Fruit fly (Drosophila melanogaster) whole organism, embryonic: ENCODE measurements around the gene CG15449.
A peak's percentile ranks its signal among the peaks of the same experiment; 100 is the strongest.

Experiments
- Abd-B ChIP-seq: fragments of 200-800 bp; sonication (Bioruptor generic); optimal IDR thresholded peaks from 2 replicates; lab custom pipeline; 2018; ENCODE audit warnings: missing biosample characterization, mild to moderate bottlenecking, missing genetic modification characterization, moderate library complexity
- CG10462 ChIP-seq: fragments of 200-800 bp; sonication (Bioruptor generic); optimal IDR thresholded peaks from 2 replicates; lab custom pipeline; 2016; ENCODE audit warnings: missing biosample characterization, missing genetic modification characterization
- CG11504 ChIP-seq: fragments of 200-800 bp; sonication (Bioruptor generic); optimal IDR thresholded peaks from 3 replicates; lab custom pipeline; 2019; ENCODE audit warnings: missing biosample characterization, mild to moderate bottlenecking, missing genetic modification characterization, moderate library complexity
- CG12299 ChIP-seq: fragments of 200-800 bp; sonication (Bioruptor generic); optimal IDR thresholded peaks from 2 replicates; lab custom pipeline; 2018; ENCODE audit warnings: missing biosample characterization, mild to moderate bottlenecking, missing genetic modification characterization
- CG16779 ChIP-seq: fragments of 200-800 bp; sonication (Bioruptor generic); IDR thresholded peaks from 2 replicates; pipeline ENCODE4 v1.3.6; 2022; ENCODE audit warnings: missing biosample characterization, missing genetic modification characterization
- CG18262 ChIP-seq: fragments of 200-800 bp; optimal IDR thresholded peaks from 3 replicates; lab custom pipeline; 2019; ENCODE audit warnings: missing biosample characterization, mild to moderate bottlenecking, missing genetic modification characterization, moderate library complexity
- CG18476 ChIP-seq: fragments of 200-800 bp; sonication (Bioruptor generic); optimal IDR thresholded peaks from 2 replicates; lab custom pipeline; 2016; ENCODE audit warnings: missing biosample characterization, mild to moderate bottlenecking, missing genetic modification characterization
- CG18764 ChIP-seq: fragments of 200-800 bp; sonication (Bioruptor generic); optimal IDR thresholded peaks from 3 replicates; lab custom pipeline; 2016; ENCODE audit warnings: missing biosample characterization, missing genetic modification characterization
- CG2202 ChIP-seq: fragments of 200-800 bp; sonication (Bioruptor generic); optimal IDR thresholded peaks from 2 replicates; lab custom pipeline; 2018; ENCODE audit warnings: missing biosample characterization, mild to moderate bottlenecking, missing genetic modification characterization
- CG31224 ChIP-seq: fragments of 200-800 bp; sonication (Bioruptor generic); IDR thresholded peaks from 2 replicates; pipeline ENCODE4 v1.3.6; 2022; ENCODE audit warnings: missing biosample characterization, missing genetic modification characterization
- CG3726 ChIP-seq: fragments of 200-800 bp; sonication (Bioruptor generic); IDR thresholded peaks from 3 replicates; pipeline ENCODE4, ENCODE4 v1.3.6; 2022; ENCODE audit warnings: missing biosample characterization, missing genetic modification characterization
- CG3847 ChIP-seq: fragments of 200-800 bp; sonication (Bioruptor generic); IDR thresholded peaks from 2 replicates; pipeline ENCODE4 v1.3.6; 2022; ENCODE audit warnings: missing biosample characterization, missing genetic modification characterization
- CG5953 ChIP-seq: fragments of 200-800 bp; sonication (Bioruptor generic); IDR thresholded peaks from 2 replicates; pipeline ENCODE4 v1.3.6; 2022; ENCODE audit warnings: missing biosample characterization, missing genetic modification characterization
- CG6813 ChIP-seq: fragments of 200-800 bp; sonication (Bioruptor generic); optimal IDR thresholded peaks from 2 replicates; lab custom pipeline; 2017; ENCODE audit warnings: missing biosample characterization, missing genetic modification characterization, mild to moderate bottlenecking, moderate library complexity, missing genetic modification reagents
- CG9797 ChIP-seq: fragments of 200-800 bp; sonication (Bioruptor generic); optimal IDR thresholded peaks from 3 replicates; lab custom pipeline; 2018; ENCODE audit warnings: missing biosample characterization, mild to moderate bottlenecking, missing genetic modification characterization
- Dbx ChIP-seq: fragments of 200-800 bp; sonication (Bioruptor generic); IDR thresholded peaks from 3 replicates; pipeline ENCODE4 v1.3.6; 2022; ENCODE audit warnings: missing biosample characterization, missing genetic modification characterization
- Dll ChIP-seq: fragments of 200-800 bp; sonication (Bioruptor generic); IDR thresholded peaks from 4 replicates; pipeline ENCODE4 v1.3.6; 2022; ENCODE audit warnings: missing biosample characterization, missing genetic modification characterization; ENCODE audit not compliant: partially characterized antibody
- Drgx ChIP-seq: fragments of 200-800 bp; sonication (Bioruptor generic); IDR thresholded peaks from 2 replicates; pipeline ENCODE4 v1.3.6; 2022; ENCODE audit warnings: missing biosample characterization, missing genetic modification characterization
- E2f2 ChIP-seq: fragments of 200-800 bp; sonication (Bioruptor generic); IDR thresholded peaks from 2 replicates; pipeline ENCODE4 v1.3.6; 2022; ENCODE audit warnings: missing biosample characterization, missing genetic modification characterization
- Fer3 ChIP-seq: fragments of 200-800 bp; sonication (Bioruptor generic); optimal IDR thresholded peaks from 2 replicates; lab custom pipeline; 2018; ENCODE audit warnings: missing biosample characterization, mild to moderate bottlenecking, missing genetic modification characterization, moderate library complexity
- Gsc ChIP-seq: fragments of 200-800 bp; sonication (Bioruptor generic); IDR thresholded peaks from 2 replicates; pipeline ENCODE4 v1.3.6; 2022; ENCODE audit warnings: missing biosample characterization, missing genetic modification characterization
- HLHmδ ChIP-seq: fragments of 200-800 bp; sonication (Bioruptor generic); optimal IDR thresholded peaks from 2 replicates; lab custom pipeline; 2018; ENCODE audit warnings: missing biosample characterization, mild to moderate bottlenecking, missing genetic modification characterization, moderate library complexity
- Hmr ChIP-seq: fragments of 200-800 bp; sonication (Bioruptor generic); optimal IDR thresholded peaks from 3 replicates; lab custom pipeline; 2017; ENCODE audit warnings: mild to moderate bottlenecking, missing biosample characterization, missing genetic modification reagents, missing genetic modification characterization
- Mrtf ChIP-seq: fragments of 200-800 bp; sonication (Bioruptor generic); IDR thresholded peaks from 3 replicates; pipeline ENCODE4 v1.3.6; 2022; ENCODE audit warnings: missing biosample characterization, missing genetic modification characterization
- Nf-YA ChIP-seq: fragments of 200-800 bp; sonication (Bioruptor generic); IDR thresholded peaks from 2 replicates; pipeline ENCODE4 v1.3.6; 2022; ENCODE audit warnings: missing biosample characterization, missing genetic modification characterization
- Pdp1 ChIP-seq, 2 experiments: fragments of 200-800 bp; sonication (Bioruptor generic); optimal IDR thresholded peaks; 3 replicates each; lab custom pipeline; 2016; ENCODE audit warnings: missing biosample characterization in 2 of 2, missing genetic modification characterization in 2 of 2, mild to moderate bottlenecking in 1 of 2, moderate library complexity in 1 of 2
- Side ChIP-seq: fragments of 200-800 bp; sonication (Bioruptor generic); optimal IDR thresholded peaks from 2 replicates; lab custom pipeline; 2016; ENCODE audit warnings: missing biosample characterization, missing genetic modification characterization
- Ssrp ChIP-seq: fragments of 200-800 bp; sonication (Bioruptor generic); optimal IDR thresholded peaks from 2 replicates; lab custom pipeline; 2018; ENCODE audit warnings: missing biosample characterization, mild to moderate bottlenecking, missing genetic modification characterization, moderate library complexity
- Stat92E ChIP-seq, 3 experiments: fragments of >200 bp in 2 of 3; fragments of 200-800 bp in 1 of 3; sonication (Bioruptor generic) in 1 of 3; optimal IDR thresholded peaks; 2 replicates each; lab custom pipeline; 2017 to 2019; ENCODE audit warnings: missing biosample characterization in 3 of 3, missing genetic modification characterization in 3 of 3, mild to moderate bottlenecking in 1 of 3, moderate library complexity in 1 of 3
- YL-1 ChIP-seq: fragments of 200-800 bp; sonication (Bioruptor generic); optimal IDR thresholded peaks from 3 replicates; lab custom pipeline; 2017; ENCODE audit warnings: missing biosample characterization, mild to moderate bottlenecking, missing genetic modification characterization
- ac ChIP-seq: fragments of 200-800 bp; sonication (Bioruptor generic); optimal IDR thresholded peaks from 3 replicates; lab custom pipeline; 2017; ENCODE audit warnings: missing biosample characterization, mild to moderate bottlenecking, missing genetic modification characterization
- bbx ChIP-seq: fragments of 200-800 bp; sonication (Bioruptor generic); IDR thresholded peaks from 2 replicates; pipeline ENCODE4 v1.3.6; 2022; ENCODE audit warnings: missing biosample characterization, missing genetic modification characterization; ENCODE audit not compliant: partially characterized antibody
- bowl ChIP-seq: fragments of 200-800 bp; sonication (Bioruptor generic); IDR thresholded peaks from 2 replicates; pipeline ENCODE4 v1.3.6; 2022; ENCODE audit warnings: missing biosample characterization, missing genetic modification characterization
- bsh ChIP-seq, 2 experiments: fragments of 200-800 bp; sonication (Bioruptor generic); optimal IDR thresholded peaks; 2 replicates each; lab custom pipeline; 2017 to 2018; ENCODE audit warnings: mild to moderate bottlenecking in 2 of 2, missing biosample characterization in 2 of 2, missing genetic modification characterization in 2 of 2, moderate library complexity in 1 of 2
- caup ChIP-seq: fragments of 200-800 bp; sonication (Bioruptor generic); optimal IDR thresholded peaks from 3 replicates; lab custom pipeline; 2017; ENCODE audit warnings: missing biosample characterization, mild to moderate bottlenecking, missing genetic modification characterization, moderate library complexity; ENCODE audit not compliant: severe bottlenecking
- esg ChIP-seq: fragments of 200-800 bp; sonication (Bioruptor generic); conservative IDR thresholded peaks from 2 replicates; pipeline ENCODE4 v1.3.6; 2022; ENCODE audit warnings: missing biosample characterization, missing genetic modification characterization
- eve ChIP-seq, 2 experiments: fragments of >200 bp; optimal IDR thresholded peaks; 2 replicates each; lab custom pipeline; 2017; ENCODE audit warnings: missing biosample characterization in 2 of 2, missing genetic modification characterization in 2 of 2
- fd96Cb ChIP-seq: fragments of 200-800 bp; sonication (Bioruptor generic); optimal IDR thresholded peaks from 2 replicates; lab custom pipeline; 2018; ENCODE audit warnings: missing biosample characterization, mild to moderate bottlenecking, missing genetic modification characterization, moderate library complexity
- hkb ChIP-seq, 2 experiments: fragments of 200-800 bp in 1 of 2; fragments of >200 bp in 1 of 2; sonication (Bioruptor generic) in 1 of 2; IDR thresholded peaks in 1 of 2; optimal IDR thresholded peaks in 1 of 2; 2 replicates each; pipeline versions ENCODE4 v1.3.6 to Lab custom; 2017 to 2022; ENCODE audit warnings: missing biosample characterization in 1 of 2, missing genetic modification characterization in 1 of 2
- kay ChIP-seq: fragments of 200-800 bp; sonication (Bioruptor generic); optimal IDR thresholded peaks from 2 replicates; lab custom pipeline; 2016; ENCODE audit warnings: missing biosample characterization, missing genetic modification characterization
- lbe ChIP-seq: fragments of 200-800 bp; sonication (Bioruptor generic); optimal IDR thresholded peaks from 2 replicates; lab custom pipeline; 2016; ENCODE audit warnings: missing biosample characterization, mild to moderate bottlenecking, missing genetic modification characterization
- phol ChIP-seq: fragments of 200-800 bp; sonication (Bioruptor generic); optimal IDR thresholded peaks from 3 replicates; lab custom pipeline; 2018; ENCODE audit warnings: missing biosample characterization, mild to moderate bottlenecking, missing genetic modification characterization, moderate library complexity
- repo ChIP-seq: fragments of 200-800 bp; sonication (Bioruptor generic); optimal IDR thresholded peaks from 2 replicates; lab custom pipeline; 2016; ENCODE audit warnings: missing biosample characterization, missing genetic modification characterization
- rib ChIP-seq: fragments of 200-800 bp; sonication (Bioruptor generic); IDR thresholded peaks from 2 replicates; pipeline ENCODE4 v1.3.6; 2022; ENCODE audit warnings: missing biosample characterization, missing genetic modification characterization
- ro ChIP-seq: fragments of 200-800 bp; sonication (Bioruptor generic); IDR thresholded peaks from 2 replicates; pipeline ENCODE4 v1.3.6; 2022; ENCODE audit warnings: missing biosample characterization, missing genetic modification characterization
- row ChIP-seq: fragments of 200-800 bp; sonication (Bioruptor generic); IDR thresholded peaks from 3 replicates; pipeline ENCODE4 v1.3.6; 2022; ENCODE audit warnings: missing biosample characterization, missing genetic modification characterization
- stwl ChIP-seq: fragments of 200-800 bp; sonication (Bioruptor generic); optimal IDR thresholded peaks from 3 replicates; lab custom pipeline; 2018; ENCODE audit warnings: missing biosample characterization, mild to moderate bottlenecking, missing genetic modification characterization, moderate library complexity
- unpg ChIP-seq: fragments of 200-800 bp; sonication (Bioruptor generic); optimal IDR thresholded peaks from 3 replicates; lab custom pipeline; 2018; ENCODE audit warnings: missing biosample characterization, mild to moderate bottlenecking, missing genetic modification characterization, moderate library complexity
- wdn ChIP-seq: fragments of 200-800 bp; sonication (Bioruptor generic); IDR thresholded peaks from 2 replicates; pipeline ENCODE4 v1.3.6; 2022; ENCODE audit warnings: missing biosample characterization, missing genetic modification characterization

The CG15449 gene

DNA sequence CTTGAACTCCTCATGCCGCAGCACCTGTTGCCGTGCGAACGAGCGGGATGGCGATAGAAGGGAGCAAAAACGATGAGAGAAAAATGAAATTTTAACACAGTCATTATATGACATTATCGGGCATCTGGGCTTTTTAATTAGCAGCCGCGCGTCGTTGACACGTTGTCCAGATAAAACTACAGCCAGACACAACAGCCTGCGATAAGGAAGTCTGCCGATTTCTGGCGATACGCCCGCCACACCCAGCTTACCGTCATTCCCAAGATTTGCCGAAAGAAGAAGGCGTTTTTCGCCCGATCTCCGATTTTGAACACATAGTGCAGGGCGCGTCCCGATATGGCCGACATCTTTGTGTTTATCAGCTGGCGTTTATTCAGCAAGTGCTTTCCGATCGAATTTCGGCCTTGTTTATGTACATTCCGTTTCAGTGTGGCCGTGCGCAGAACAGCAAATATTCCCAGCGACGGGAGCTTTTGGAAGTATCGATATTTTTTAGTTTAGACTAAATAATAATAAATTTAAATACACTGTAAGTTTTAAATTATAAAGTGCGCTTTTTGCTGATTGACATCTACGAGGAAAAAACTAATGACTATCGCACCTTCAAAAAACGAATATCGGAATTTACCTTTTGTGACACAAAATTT lies 12.4 kb downstream of the CG15449 start, which contains the start of gene CG1532 (continued):
- TF ChIP-seq CG18262 (tag; lab: Kevin White, UChicago) (peak; percentile 6), wdn (GFP tag; lab: Robert Waterston, UW) (no peak), CG31224 (GFP tag; lab: Robert Waterston, UW) (no peak), CG18476 (GFP tag; lab: Kevin White, UChicago) (peak; percentile 3), CG11504 (no peak), bsh (GFP tag; optimal IDR thresholded peaks at IDR 0.05; lab: Kevin White, UChicago) (no peak), kay (no peak), CG3847 (GFP tag; lab: Robert Waterston, UW) (no peak), CG6813 (GFP tag; lab: Kevin White, UChicago) (peak; percentile 25), CG5953 (no peak), Nf-YA (GFP tag; lab: Robert Waterston, UW) (no peak), CG2202 (tag; lab: Kevin White, UChicago) (no peak), Fer3 (no peak), eve (GFP tag; optimal IDR thresholded peaks at IDR 0.05; lab: Kevin White, UChicago) (no peak), stwl (tag; lab: Kevin White, UChicago) (peak; percentile 38), bowl (GFP tag; lab: Robert Waterston, UW) (no peak; the same call in 1 of the 2 replicates), E2f2 (GFP tag; lab: Robert Waterston, UW) (peak; percentile 62), HLHmδ (GFP tag; lab: Kevin White, UChicago) (no peak), Dll (GFP tag; lab: Robert Waterston, UW) (peak; percentile 68), YL-1 (GFP tag; lab: Kevin White, UChicago) (peak; percentile 26), unpg (no peak), phol (tag; lab: Kevin White, UChicago) (peak; percentile 4), CG9797 (GFP tag; lab: Kevin White, UChicago) (peak; percentile 65), CG3726 (GFP tag; lab: Robert Waterston, UW) (no peak), bbx (GFP tag; lab: Robert Waterston, UW) (peak; percentile 53), hkb (optimal IDR thresholded peaks at IDR 0.05; lab: Kevin White, UChicago) (no peak), hkb (GFP tag; IDR thresholded peaks at IDR 0.05; lab: Robert Waterston, UW) (0 out of 2 replicates have a peak, but pooled peaks have one; percentile 13), Pdp1 (GFP tag; optimal IDR thresholded peaks at IDR 0.05; lab: Kevin White, UChicago) (peak in 1 of 2 experiments; percentile 8), Ssrp (no peak), repo (GFP tag; lab: Kevin White, UChicago) (no peak), CG16779 (GFP tag; lab: Robert Waterston, UW) (no peak), rib (GFP tag; lab: Robert Waterston, UW) (no peak), row (GFP tag; lab: Robert Waterston, UW) (peak; percentile 48; the same call in 2 of the 3 replicates), CG12299 (tag; lab: Kevin White, UChicago) (no peak), Hmr (GFP tag; lab: Kevin White, UChicago) (peak; percentile 17), Side (GFP tag; lab: Kevin White, UChicago) (no peak), Mrtf (GFP tag; lab: Robert Waterston, UW) (no peak), Abd-B (GFP tag; lab: Kevin White, UChicago) (no peak), Dbx (GFP tag; lab: Robert Waterston, UW) (0 out of 3 replicates have a peak, but pooled peaks have one; percentile 37), Gsc (GFP tag; lab: Robert Waterston, UW) (no peak), CG18764 (GFP tag; lab: Kevin White, UChicago) (no peak), lbe (GFP tag; lab: Kevin White, UChicago) (no peak), ac (GFP tag; lab: Kevin White, UChicago) (no peak), CG10462 (GFP tag; lab: Kevin White, UChicago) (no peak), esg (GFP tag; lab: Robert Waterston, UW) (no peak), caup (GFP tag; lab: Kevin White, UChicago) (peak; percentile 26), ro (GFP tag; lab: Robert Waterston, UW) (no peak), Drgx (no peak), fd96Cb (no peak), Stat92E (GFP tag; optimal IDR thresholded peaks at IDR 0.05; lab: Kevin White, UChicago) (no peak)
